Worm (Caenorhabditis elegans) whole organism, midembryonic: ENCODE data around the gene F01G10.4.

ENCODE experiments used
- T22C8.4 ChIP-seq: fragments of 200-800 bp; sonication (Bioruptor generic); IDR thresholded peaks from 2 replicates; pipeline ENCODE4 v1.3.6; 2022; ENCODE audit warnings: missing genetic modification characterization, missing compliant biosample characterization
- cog-1 ChIP-seq: sonication (generic microtip); optimal IDR thresholded peaks from 2 replicates; lab custom pipeline; 2016; ENCODE audit warnings: missing genetic modification characterization, missing compliant biosample characterization
- flt-1 ChIP-seq: fragments of 200-800 bp; sonication (Bioruptor generic); IDR thresholded peaks from 2 replicates; pipeline ENCODE4 v1.3.6; 2022; ENCODE audit warnings: missing genetic modification characterization, missing compliant biosample characterization
- klf-2 ChIP-seq: fragments of 200-800 bp; sonication (Bioruptor generic); conservative IDR thresholded peaks from 2 replicates; pipeline ENCODE4 v1.3.6; 2022; ENCODE audit warnings: missing genetic modification reagents, missing genetic modification characterization, missing compliant biosample characterization
- med-1 ChIP-seq: sonication (generic microtip); optimal IDR thresholded peaks from 2 replicates; lab custom pipeline; 2017; ENCODE audit warnings: missing genetic modification characterization, mild to moderate bottlenecking, missing compliant biosample characterization, antibody characterized with exemption, missing genetic modification reagents; ENCODE audit not compliant: insufficient read depth
- ref-1 ChIP-seq: fragments of 200-800 bp; sonication (Bioruptor generic); conservative IDR thresholded peaks from 2 replicates; pipeline ENCODE4 v1.3.6; 2022; ENCODE audit warnings: missing genetic modification reagents, missing genetic modification characterization, missing compliant biosample characterization
- tab-1 ChIP-seq: fragments of 200-800 bp; sonication (Bioruptor generic); IDR thresholded peaks from 2 replicates; pipeline ENCODE4 v1.3.6; 2022; ENCODE audit warnings: missing genetic modification characterization, missing compliant biosample characterization
- ztf-23 ChIP-seq: fragments of 200-800 bp; sonication (Bioruptor generic); IDR thresholded peaks from 2 replicates; pipeline ENCODE4 v1.3.6; 2022; ENCODE audit warnings: missing genetic modification reagents, missing genetic modification characterization, missing compliant biosample characterization
- ztf-29 ChIP-seq: fragments of 200-800 bp; sonication (Bioruptor generic); IDR thresholded peaks from 2 replicates; pipeline ENCODE4 v1.3.6; 2022; ENCODE audit warnings: missing genetic modification reagents, missing genetic modification characterization, missing compliant biosample characterization

The F01G10.4 gene

ce11 chrIV:10232456-10232855 is at the start of gene F01G10.4:
Gene F01G10.4 (minus strand): TSS chrIV:10232556.
- no peak for TF ChIP-seq ztf-23 (GFP tag; lab: Robert Waterston, UW)
- TF ChIP-seq med-1 = no peak
- no peak for TF ChIP-seq flt-1 (GFP tag; lab: Robert Waterston, UW)

ce11 chrIV:10281482-10281881 is 49.1 kb upstream of the F01G10.4 start, which contains the start of gene thk-1:
Gene thk-1 (minus strand): TSS chrIV:10281582.
- no peak for TF ChIP-seq ref-1 (GFP tag; lab: Robert Waterston, UW)
- TF ChIP-seq tab-1 (GFP tag; lab: Robert Waterston, UW) = no peak
- TF ChIP-seq ztf-29 (GFP tag; lab: Robert Waterston, UW) = no peak
- no peak for TF ChIP-seq klf-2
- no peak for TF ChIP-seq cog-1 (tag; lab: Kevin White, UChicago)
- TF ChIP-seq med-1 = no peak
- no peak for TF ChIP-seq flt-1 (GFP tag; lab: Robert Waterston, UW)
- no peak for TF ChIP-seq ztf-23 (GFP tag; lab: Robert Waterston, UW)

ce11 chrIV:10277716-10278115 is 45.4 kb upstream of the F01G10.4 start, which contains the start of gene Y43C5A.4:
Gene Y43C5A.4 (plus strand): TSS chrIV:10278016.
- TF ChIP-seq ref-1 (GFP tag; lab: Robert Waterston, UW) (no peak), cog-1 (tag; lab: Kevin White, UChicago) (no peak), med-1 (no peak), flt-1 (GFP tag; lab: Robert Waterston, UW) (no peak), ztf-23 (GFP tag; lab: Robert Waterston, UW) (no peak), tab-1 (GFP tag; lab: Robert Waterston, UW) (no peak), T22C8.4 (GFP tag; lab: Robert Waterston, UW) (no peak), ztf-29 (GFP tag; lab: Robert Waterston, UW) (no peak), klf-2 (no peak)

ce11 chrIV:10276960-10277359 is 44.6 kb upstream of the F01G10.4 start, which contains the start of gene Y43C5A.7:
Gene Y43C5A.7 (plus strand): TSS chrIV:10277260.
- no peak for TF ChIP-seq klf-2
- TF ChIP-seq ztf-29 (GFP tag; lab: Robert Waterston, UW) = no peak
- no peak for TF ChIP-seq tab-1 (GFP tag; lab: Robert Waterston, UW)
- TF ChIP-seq ztf-23 (GFP tag; lab: Robert Waterston, UW) = no peak
- TF ChIP-seq med-1 = no peak
- no peak for TF ChIP-seq flt-1 (GFP tag; lab: Robert Waterston, UW)
- TF ChIP-seq ref-1 (GFP tag; lab: Robert Waterston, UW) = no peak
- TF ChIP-seq cog-1 (tag; lab: Kevin White, UChicago) = no peak
- TF ChIP-seq T22C8.4 (GFP tag; lab: Robert Waterston, UW) = no peak

- TF ChIP-seq klf-2 (no peak), cog-1 (tag; lab: Kevin White, UChicago) (no peak)
These were observed 42.7 kb upstream of the F01G10.4 start for ce11 chrIV:10275050-10275449.

ce11 chrIV:10273781-10274313 is 41.5 kb upstream of the F01G10.4 start, which contains the start of gene Y43C5A.3:
Gene Y43C5A.3 (plus strand): TSS chrIV:10274036.
- no peak for TF ChIP-seq tab-1 (GFP tag; lab: Robert Waterston, UW)
- no peak for TF ChIP-seq ztf-29 (GFP tag; lab: Robert Waterston, UW)

- TF ChIP-seq ref-1 (GFP tag; lab: Robert Waterston, UW) (no peak), ztf-29 (GFP tag; lab: Robert Waterston, UW) (no peak), cog-1 (tag; lab: Kevin White, UChicago) (no peak), T22C8.4 (GFP tag; lab: Robert Waterston, UW) (no peak), tab-1 (GFP tag; lab: Robert Waterston, UW) (no peak), flt-1 (GFP tag; lab: Robert Waterston, UW) (no peak), ztf-23 (GFP tag; lab: Robert Waterston, UW) (no peak), klf-2 (no peak), med-1 (no peak)
These were observed 41.0 kb upstream of the F01G10.4 start for ce11 chrIV:10273360-10273759.

ce11 chrIV:10269137-10269933 is 37.0 kb upstream of the F01G10.4 start, which contains the start of the genes nspd-7 and Y43C5A.2:
Gene nspd-7 (minus strand): TSS chrIV:10269187.
Gene Y43C5A.2 (plus strand): TSS chrIV:10269883.
- TF ChIP-seq flt-1 (GFP tag; lab: Robert Waterston, UW) (no peak), tab-1 (GFP tag; lab: Robert Waterston, UW) (no peak), T22C8.4 (GFP tag; lab: Robert Waterston, UW) (no peak), klf-2 (no peak), ref-1 (GFP tag; lab: Robert Waterston, UW) (no peak), med-1 (no peak), ztf-23 (GFP tag; lab: Robert Waterston, UW) (no peak), cog-1 (tag; lab: Kevin White, UChicago) (no peak), ztf-29 (GFP tag; lab: Robert Waterston, UW) (no peak)

- 0 out of 2 replicates have a peak, but pooled peaks have one; percentile 5 for TF ChIP-seq tab-1 (GFP tag; lab: Robert Waterston, UW)
- TF ChIP-seq klf-2 = 0 out of 2 replicates have a peak, but pooled peaks have one; percentile 25
These were observed 30.5 kb upstream of the F01G10.4 start for ce11 chrIV:10262882-10263281.

ce11 chrIV:10261061-10261460 is 28.7 kb upstream of the F01G10.4 start:
- TF ChIP-seq tab-1 (GFP tag; lab: Robert Waterston, UW) (no peak), flt-1 (GFP tag; lab: Robert Waterston, UW) (no peak), med-1 (no peak), T22C8.4 (GFP tag; lab: Robert Waterston, UW) (no peak), ztf-29 (GFP tag; lab: Robert Waterston, UW) (no peak), klf-2 (no peak), cog-1 (tag; lab: Kevin White, UChicago) (no peak), ref-1 (GFP tag; lab: Robert Waterston, UW) (no peak), ztf-23 (GFP tag; lab: Robert Waterston, UW) (no peak)
